Fruit fly (Drosophila melanogaster): Measurements from ENCODE around the gene Pld3.

DNA sequence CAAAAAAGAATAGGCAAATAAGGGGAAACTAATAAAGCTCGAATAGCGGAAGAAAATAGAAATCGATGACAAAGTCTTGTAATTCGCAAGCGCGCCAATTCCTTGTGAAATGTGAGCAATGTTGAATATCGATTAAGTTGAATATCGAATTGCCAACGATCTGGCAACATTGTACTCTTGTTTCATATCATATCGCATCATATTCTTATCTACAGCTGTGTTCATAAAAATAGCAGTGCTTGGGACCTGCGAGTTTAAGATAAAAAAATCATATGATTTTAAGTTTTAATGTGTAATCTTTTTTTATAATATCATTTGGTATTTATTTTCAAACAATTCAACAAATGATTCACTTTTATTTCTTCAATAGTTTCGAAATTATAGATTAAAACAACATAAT, 9.6 kb upstream of the Pld3 start:
- TF ChIP-seq CG8478 (optimal IDR thresholded peaks at IDR 0.05): no peak
- TF ChIP-seq CTCF (optimal IDR thresholded peaks at IDR 0.05): no peak
